Fruit fly (Drosophila melanogaster): ENCODE data around the gene Acp95EF.

Acp95EF gene

dm6 chr3R:24272775-24273290, 44.1 kb downstream of the Acp95EF start, which contains the start of gene Orct2 (continued):
- TF ChIP-seq CG8944 (GFP tag; optimal IDR thresholded peaks at IDR 0.05): no peak
- TF ChIP-seq dm (GFP tag; optimal IDR thresholded peaks at IDR 0.05): peak; percentile 41
- no peak for TF ChIP-seq Sox102F (GFP tag; optimal IDR thresholded peaks at IDR 0.05)
- no peak for TF ChIP-seq otp (GFP tag; IDR thresholded peaks at IDR 0.05)
- no peak for TF ChIP-seq CG17612 (GFP tag; IDR thresholded peaks at IDR 0.05)
- peak in 1 of 2 experiments; percentile 38 for TF ChIP-seq tll (GFP tag; optimal IDR thresholded peaks at IDR 0.05)
- TF ChIP-seq CG1024 (GFP tag; IDR thresholded peaks at IDR 0.05): no peak
- no peak for TF ChIP-seq CkIIα-i1 (GFP tag; IDR thresholded peaks at IDR 0.05)

- TF ChIP-seq Six4 (GFP tag; optimal IDR thresholded peaks at IDR 0.05): no peak
- peak; percentile 46 for TF ChIP-seq Ets65A (GFP tag)
- no peak for TF ChIP-seq CG2129 (GFP tag; IDR thresholded peaks at IDR 0.05; ENCODE audit: partially characterized antibody)
- peak; percentile 11 for TF ChIP-seq Med (GFP tag)
- TF ChIP-seq tx (GFP tag; optimal IDR thresholded peaks at IDR 0.05): no peak
- no peak for TF ChIP-seq CG15479 (GFP tag; optimal IDR thresholded peaks at IDR 0.05)
These were observed 45.4 kb downstream of the Acp95EF start for dm6 chr3R:24274212-24274611.

dm6 chr3R:24275463-24275862, 46.7 kb downstream of the Acp95EF start:
- no peak for TF ChIP-seq Mes4 (GFP tag; optimal IDR thresholded peaks at IDR 0.05)
- TF ChIP-seq sd (tag; optimal IDR thresholded peaks at IDR 0.05): peak; percentile 9
- TF ChIP-seq Mad (GFP tag; optimal IDR thresholded peaks at IDR 0.05): no peak
- TF ChIP-seq sug (tag; optimal IDR thresholded peaks at IDR 0.05): peak; percentile 1
- TF ChIP-seq Pdp1 (GFP tag; optimal IDR thresholded peaks at IDR 0.05): peak in 1 of 2 experiments; percentile 44
- TF ChIP-seq CG18262 (tag; optimal IDR thresholded peaks at IDR 0.05): no peak
- peak; percentile 96 for TF ChIP-seq cwo (GFP tag; optimal IDR thresholded peaks at IDR 0.05)
- TF ChIP-seq kni (GFP tag; optimal IDR thresholded peaks at IDR 0.05): no peak
- TF ChIP-seq CG31365 (tag; optimal IDR thresholded peaks at IDR 0.05): no peak
- TF ChIP-seq CG13287 (GFP tag; IDR thresholded peaks at IDR 0.05; ENCODE audit: partially characterized antibody): no peak
- TF ChIP-seq scrt (GFP tag; optimal IDR thresholded peaks at IDR 0.05): no peak

dm6 chr3R:24276104-24277008, 47.6 kb downstream of the Acp95EF start, which contains the start of gene Orct:
TSS of gene Orct (plus strand) at chr3R:24276260.
- TF ChIP-seq cad (GFP tag; optimal IDR thresholded peaks at IDR 0.05) (no peak), Usf (GFP tag; optimal IDR thresholded peaks at IDR 0.05) (peak; percentile 75), sisA (GFP tag; IDR thresholded peaks at IDR 0.05) (peak; percentile 44), CG14860 (GFP tag; IDR thresholded peaks at IDR 0.05; ENCODE audit: partially characterized antibody) (no peak), CG32767 (GFP tag; IDR thresholded peaks at IDR 0.05) (no peak), sqz (GFP tag; optimal IDR thresholded peaks at IDR 0.05) (peak; percentile 31), inv (GFP tag; IDR thresholded peaks at IDR 0.05; ENCODE audit: partially characterized antibody) (no peak), salm (tag; optimal IDR thresholded peaks at IDR 0.05) (peak; percentile 35), crc (GFP tag; optimal IDR thresholded peaks at IDR 0.05) (peak; percentile 2), CTCF (GFP tag; optimal IDR thresholded peaks at IDR 0.05) (no peak), gro (GFP tag; optimal IDR thresholded peaks at IDR 0.05) (peak; percentile 53), CG7987 (GFP tag; optimal IDR thresholded peaks at IDR 0.05) (peak; percentile 43), zfh1 (GFP tag; IDR thresholded peaks at IDR 0.05) (peak; percentile 35; the same call in 1 of the 3 replicates), CG3163 (GFP tag; optimal IDR thresholded peaks at IDR 0.05) (peak; percentile 66), slou (GFP tag; optimal IDR thresholded peaks at IDR 0.05) (no peak), klu (GFP tag; IDR thresholded peaks at IDR 0.05) (peak; percentile 70), CG4730 (GFP tag; IDR thresholded peaks at IDR 0.05) (no peak), HmgD (GFP tag; optimal IDR thresholded peaks at IDR 0.05) (no peak), B-H2 (GFP tag; optimal IDR thresholded peaks at IDR 0.05) (peak; percentile 59), MTF-1 (GFP tag; optimal IDR thresholded peaks at IDR 0.05; ENCODE audit: borderline replicate concordance) (peak; percentile 10), CG6272 (GFP tag; IDR thresholded peaks at IDR 0.05) (peak; percentile 53)

Data from whole organism, embryonic.